Fruit fly (Drosophila melanogaster): Measurements from ENCODE around the gene PIG-Q.
A peak's percentile ranks its signal among the peaks of the same experiment; 100 is the strongest.

The PIG-Q gene

dm6 chrX:16332615-16333288 is 26.2 kb upstream of the PIG-Q start:
- TF ChIP-seq CG14655 (GFP tag; optimal IDR thresholded peaks at IDR 0.05), result peak; percentile 99
- peak; percentile 79 for TF ChIP-seq CG10348 (GFP tag; IDR thresholded peaks at IDR 0.05)
- TF ChIP-seq D1 (tag; optimal IDR thresholded peaks at IDR 0.05), result peak; percentile 95
- peak; percentile 95 for TF ChIP-seq Pif1B (GFP tag; optimal IDR thresholded peaks at IDR 0.05)
- peak; percentile 96 for TF ChIP-seq CG32121 (GFP tag; IDR thresholded peaks at IDR 0.05)
- peak; percentile 94 for TF ChIP-seq gl (tag; optimal IDR thresholded peaks at IDR 0.05)
- TF ChIP-seq CG8301 (tag; optimal IDR thresholded peaks at IDR 0.05), result peak; percentile 98
- TF ChIP-seq CG12605 (GFP tag; IDR thresholded peaks at IDR 0.05), result peak; percentile 90
- peak; percentile 94 for TF ChIP-seq CG4496 (GFP tag; IDR thresholded peaks at IDR 0.05)
- TF ChIP-seq Snoo (tag; optimal IDR thresholded peaks at IDR 0.05), result peak; percentile 96
- TF ChIP-seq CG13204 (GFP tag; optimal IDR thresholded peaks at IDR 0.05), result peak; percentile 93
- TF ChIP-seq CG9948 (tag; optimal IDR thresholded peaks at IDR 0.05), result peak; percentile 97
- TF ChIP-seq rn (GFP tag; IDR thresholded peaks at IDR 0.05), result peak; percentile 86
- TF ChIP-seq CG8159 (tag; optimal IDR thresholded peaks at IDR 0.05), result peak; percentile 98
- TF ChIP-seq EcR (GFP tag; optimal IDR thresholded peaks at IDR 0.05), result peak; percentile 6
- peak; percentile 97 for TF ChIP-seq CG34367 (tag; optimal IDR thresholded peaks at IDR 0.05)
- TF ChIP-seq Pif1A (GFP tag; optimal IDR thresholded peaks at IDR 0.05), result peak; percentile 97
- peak; percentile 89 for TF ChIP-seq Ets98B (GFP tag; IDR thresholded peaks at IDR 0.05)
- TF ChIP-seq fd96Ca (GFP tag; IDR thresholded peaks at IDR 0.05), result peak; percentile 96
- TF ChIP-seq CG17806 (tag; optimal IDR thresholded peaks at IDR 0.05), result peak; percentile 95
- peak; percentile 97 for TF ChIP-seq CG15710 (tag; optimal IDR thresholded peaks at IDR 0.05)

- TF ChIP-seq CG9948 (tag; optimal IDR thresholded peaks at IDR 0.05) (no peak), fd96Ca (GFP tag; IDR thresholded peaks at IDR 0.05) (peak; percentile 54; the same call in 1 of the 3 replicates), Pif1A (GFP tag; optimal IDR thresholded peaks at IDR 0.05) (no peak), CG4496 (GFP tag; IDR thresholded peaks at IDR 0.05) (peak; percentile 29; the same call in 1 of the 3 replicates), gl (tag; optimal IDR thresholded peaks at IDR 0.05) (no peak), CG17806 (tag; optimal IDR thresholded peaks at IDR 0.05) (no peak), CG12605 (GFP tag; IDR thresholded peaks at IDR 0.05) (0 out of 2 replicates have a peak, but pooled peaks have one; percentile 30), EcR (GFP tag; optimal IDR thresholded peaks at IDR 0.05) (peak; percentile 9), Ets98B (GFP tag; IDR thresholded peaks at IDR 0.05) (peak; percentile 35; the same call in 1 of the 2 replicates), CG13204 (GFP tag; optimal IDR thresholded peaks at IDR 0.05) (no peak), CG14655 (GFP tag; optimal IDR thresholded peaks at IDR 0.05) (peak; percentile 3)
Observed at dm6 chrX:16333434-16334141, 25.4 kb upstream of the PIG-Q start, which contains the start of the genes CG9921 and Dsp1. Gene CG9921 (minus strand): TSS chrX:16333600. Gene Dsp1 (plus strand): TSS chrX:16333612.

dm6 chrX:16334251-16334860 is 24.6 kb upstream of the PIG-Q start:
- no peak for TF ChIP-seq CG10348 (GFP tag; IDR thresholded peaks at IDR 0.05)
- TF ChIP-seq fd96Ca (GFP tag; IDR thresholded peaks at IDR 0.05), result no peak
- TF ChIP-seq CG4496 (GFP tag; IDR thresholded peaks at IDR 0.05), result no peak
- TF ChIP-seq CG14655 (GFP tag; optimal IDR thresholded peaks at IDR 0.05), result no peak
- TF ChIP-seq rn (GFP tag; IDR thresholded peaks at IDR 0.05), result no peak
- TF ChIP-seq Snoo (tag; optimal IDR thresholded peaks at IDR 0.05), result no peak
- TF ChIP-seq CG8301 (tag; optimal IDR thresholded peaks at IDR 0.05), result no peak
- TF ChIP-seq CG13204 (GFP tag; optimal IDR thresholded peaks at IDR 0.05), result no peak
- no peak for TF ChIP-seq CG8159 (tag; optimal IDR thresholded peaks at IDR 0.05)
- no peak for TF ChIP-seq D1 (tag; optimal IDR thresholded peaks at IDR 0.05)
- no peak for TF ChIP-seq Pif1B (GFP tag; optimal IDR thresholded peaks at IDR 0.05)
- no peak for TF ChIP-seq CG34367 (tag; optimal IDR thresholded peaks at IDR 0.05)

- TF ChIP-seq D1 (tag; optimal IDR thresholded peaks at IDR 0.05) (no peak), CG14655 (GFP tag; optimal IDR thresholded peaks at IDR 0.05) (no peak), CG34367 (tag; optimal IDR thresholded peaks at IDR 0.05) (peak; percentile 46), EcR (GFP tag; optimal IDR thresholded peaks at IDR 0.05) (no peak), Pif1A (GFP tag; optimal IDR thresholded peaks at IDR 0.05) (peak; percentile 80), CG32121 (GFP tag; IDR thresholded peaks at IDR 0.05) (peak; percentile 90), CG4496 (GFP tag; IDR thresholded peaks at IDR 0.05) (peak; percentile 93), CG13204 (GFP tag; optimal IDR thresholded peaks at IDR 0.05) (no peak), CG17806 (tag; optimal IDR thresholded peaks at IDR 0.05) (peak; percentile 62), Ets98B (GFP tag; IDR thresholded peaks at IDR 0.05) (peak; percentile 87), CG10348 (GFP tag; IDR thresholded peaks at IDR 0.05) (no peak), CG15710 (tag; optimal IDR thresholded peaks at IDR 0.05) (peak; percentile 55), Pif1B (GFP tag; optimal IDR thresholded peaks at IDR 0.05) (peak; percentile 77), CG8159 (tag; optimal IDR thresholded peaks at IDR 0.05) (peak; percentile 57), CG12605 (GFP tag; IDR thresholded peaks at IDR 0.05) (peak; percentile 64; the same call in 1 of the 2 replicates), rn (GFP tag; IDR thresholded peaks at IDR 0.05) (peak; percentile 61), gl (tag; optimal IDR thresholded peaks at IDR 0.05) (no peak), CG9948 (tag; optimal IDR thresholded peaks at IDR 0.05) (peak; percentile 33), Snoo (tag; optimal IDR thresholded peaks at IDR 0.05) (peak; percentile 67), CG8301 (tag; optimal IDR thresholded peaks at IDR 0.05) (peak; percentile 49), fd96Ca (GFP tag; IDR thresholded peaks at IDR 0.05) (peak; percentile 86)
Observed at dm6 chrX:16335107-16335642, 23.8 kb upstream of the PIG-Q start.

Measured in whole organism, pupa.